Fruit fly (Drosophila melanogaster): Measurements from ENCODE around the gene CG15399.

CG15399 gene

dm6 chr2L:2744852-2745251 is 26.7 kb downstream of the CG15399 start, which contains the start of the genes CG9961 and Cwc25 (continued):
- TF ChIP-seq CG31441 (GFP tag; IDR thresholded peaks at IDR 0.05) (no peak), Asciz (GFP tag; optimal IDR thresholded peaks at IDR 0.05) (no peak), CG2116 (GFP tag; optimal IDR thresholded peaks at IDR 0.05) (peak; percentile 12), cas (GFP tag; IDR thresholded peaks at IDR 0.05) (no peak), CoRest (tag; optimal IDR thresholded peaks at IDR 0.05) (no peak), phol (tag; optimal IDR thresholded peaks at IDR 0.05) (peak; percentile 25), trem (tag; optimal IDR thresholded peaks at IDR 0.05) (peak; percentile 43), Myb (GFP tag; optimal IDR thresholded peaks at IDR 0.05) (no peak), CG7745 (tag; optimal IDR thresholded peaks at IDR 0.05) (no peak), CG9437 (GFP tag; optimal IDR thresholded peaks at IDR 0.05) (peak; percentile 81), CG10267 (tag; optimal IDR thresholded peaks at IDR 0.05) (peak; percentile 31), CG18599 (GFP tag; optimal IDR thresholded peaks at IDR 0.05) (no peak), CG34224 (GFP tag; IDR thresholded peaks at IDR 0.05; ENCODE audit: partially characterized antibody) (peak; percentile 26; the same call in 1 of the 3 replicates), Hr39 (optimal IDR thresholded peaks at IDR 0.05) (no peak), Blimp-1 (GFP tag; optimal IDR thresholded peaks at IDR 0.05) (no peak)

DNA sequence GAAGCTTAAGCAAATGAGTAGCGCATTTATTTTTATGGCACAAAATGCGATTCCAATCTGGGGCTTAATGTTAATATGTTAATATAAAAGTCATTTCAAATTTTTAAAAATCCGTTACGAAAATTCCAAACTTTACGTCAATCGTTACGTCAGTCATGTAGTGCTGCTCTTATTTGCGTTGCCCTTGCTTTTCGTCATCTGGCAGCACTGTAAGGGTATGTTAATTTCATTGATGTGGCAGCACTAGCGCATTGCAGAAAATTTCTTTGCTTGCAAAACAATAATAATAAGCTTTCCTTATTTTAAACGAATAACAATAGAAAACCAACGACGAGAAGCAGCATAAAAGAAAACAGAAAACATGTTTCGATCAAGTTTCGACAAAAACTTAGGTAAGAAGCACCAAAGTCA is 31.8 kb downstream of the CG15399 start, which contains the start of gene Hrs:
Gene Hrs (plus strand): TSS at position 167 of the 411 bp plus-strand sequence.
- TF ChIP-seq bab2 (GFP tag; optimal IDR thresholded peaks at IDR 0.05) (no peak), trem (tag; optimal IDR thresholded peaks at IDR 0.05) (peak; percentile 86), CG7963 (GFP tag; IDR thresholded peaks at IDR 0.05; ENCODE audit: partially characterized antibody) (no peak), CG8290 (GFP tag; optimal IDR thresholded peaks at IDR 0.05) (no peak), CG8290 (tag; optimal IDR thresholded peaks at IDR 0.05) (no peak), CG16813 (GFP tag; IDR thresholded peaks at IDR 0.05; ENCODE audit: partially characterized antibody) (0 out of 3 replicates have a peak, but pooled peaks have one; percentile 39), dm (GFP tag; optimal IDR thresholded peaks at IDR 0.05) (no peak), CG31224 (GFP tag; IDR thresholded peaks at IDR 0.05) (no peak), gsb-n (tag; optimal IDR thresholded peaks at IDR 0.05) (no peak), Drgx (GFP tag; IDR thresholded peaks at IDR 0.05) (no peak), CG32532 (GFP tag; IDR thresholded peaks at IDR 0.05) (no peak), Nf-YA (GFP tag; IDR thresholded peaks at IDR 0.05) (no peak), CG4360 (GFP tag; IDR thresholded peaks at IDR 0.05) (no peak), CG14667 (GFP tag; IDR thresholded peaks at IDR 0.05) (no peak), tgo (GFP tag; IDR thresholded peaks at IDR 0.05) (no peak), CHES-1-like (GFP tag; optimal IDR thresholded peaks at IDR 0.05) (peak; percentile 27), CG10959 (GFP tag; IDR thresholded peaks at IDR 0.05) (no peak), CG15601 (tag; optimal IDR thresholded peaks at IDR 0.05) (peak; percentile 17), Mes4 (GFP tag; optimal IDR thresholded peaks at IDR 0.05) (no peak), peb (GFP tag; IDR thresholded peaks at IDR 0.05) (no peak), lilli (GFP tag; optimal IDR thresholded peaks at IDR 0.05) (peak; percentile 35), CG16779 (GFP tag; IDR thresholded peaks at IDR 0.05) (no peak), Dp (GFP tag; optimal IDR thresholded peaks at IDR 0.05) (peak; percentile 80), CG14441 (GFP tag; IDR thresholded peaks at IDR 0.05) (no peak), Abd-B (GFP tag; optimal IDR thresholded peaks at IDR 0.05) (no peak), luna (GFP tag; optimal IDR thresholded peaks at IDR 0.05) (no peak), eve (GFP tag; optimal IDR thresholded peaks at IDR 0.05) (no peak), yki (optimal IDR thresholded peaks at IDR 0.05) (no peak), CkIIα-i1 (GFP tag; IDR thresholded peaks at IDR 0.05) (no peak), Dip2 (GFP tag; IDR thresholded peaks at IDR 0.05) (no peak), caup (GFP tag; optimal IDR thresholded peaks at IDR 0.05; ENCODE audit: severe bottlenecking) (no peak), CG12104 (GFP tag; optimal IDR thresholded peaks at IDR 0.05) (no peak), ranshi (GFP tag; IDR thresholded peaks at IDR 0.05) (no peak), mam (GFP tag; optimal IDR thresholded peaks at IDR 0.05) (peak; percentile 29), br (optimal IDR thresholded peaks at IDR 0.05) (no peak), Taf1 (GFP tag; IDR thresholded peaks at IDR 0.05) (no peak), sd (tag; optimal IDR thresholded peaks at IDR 0.05) (peak; percentile 97), Hmx (GFP tag; optimal IDR thresholded peaks at IDR 0.05) (no peak)

Measured in whole organism, embryonic.